Fruit fly (Drosophila melanogaster) whole organism: ENCODE measurements around the gene CG43394.

Experiments used
- CG8478 ChIP-seq: fragments of >200 bp; optimal IDR thresholded peaks from 2 replicates; lab custom pipeline; 2018; ENCODE audit warnings: inconsistent platforms
- Dll ChIP-seq: fragments of >200 bp; optimal IDR thresholded peaks from 2 replicates; lab custom pipeline; 2017
- EcR ChIP-seq, 2 experiments: fragments of >200 bp; optimal IDR thresholded peaks; 2 replicates each; lab custom pipeline; 2017; ENCODE audit warnings: missing biosample characterization in 2 of 2, missing genetic modification characterization in 2 of 2, missing genetic modification reagents in 2 of 2
- pan ChIP-seq: fragments of >200 bp; optimal IDR thresholded peaks from 2 replicates; lab custom pipeline; 2017
- psq ChIP-seq: fragments of >200 bp; optimal IDR thresholded peaks from 2 replicates; lab custom pipeline; 2017

DNA sequence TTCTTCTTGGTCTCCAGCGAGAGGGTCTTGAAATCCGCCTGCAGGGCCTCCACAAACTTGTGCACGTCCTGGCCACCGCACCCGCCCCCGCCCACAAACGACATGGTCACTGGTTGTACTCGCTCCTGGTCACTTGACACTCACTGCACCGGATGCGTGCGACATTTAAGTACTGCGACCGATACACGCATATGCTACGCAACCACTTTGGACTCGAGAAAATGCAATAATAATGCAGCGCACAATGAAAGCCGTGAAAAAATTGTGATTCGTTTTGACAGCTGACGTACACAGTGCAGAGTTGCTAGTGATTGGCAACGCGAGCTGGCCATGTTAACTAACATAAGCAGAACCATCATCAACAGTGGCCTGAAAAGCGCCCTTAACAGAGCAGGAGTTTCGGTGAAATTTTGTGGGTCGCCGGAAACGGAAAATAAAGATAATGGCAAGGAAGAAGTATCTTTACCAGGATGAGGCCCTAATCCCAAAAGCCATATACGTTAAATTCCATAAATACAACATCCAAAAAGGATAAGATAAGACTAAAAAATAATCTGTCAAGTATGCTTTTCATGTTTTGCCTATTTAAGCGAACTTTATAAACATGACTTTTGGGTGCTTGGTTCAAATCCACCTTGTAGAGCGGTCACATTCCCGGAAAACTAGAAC lies 21.7 kb upstream of the CG43394 start, which contains the start of the genes mon2 and CG8673:
- TF ChIP-seq CG8478 = no peak
- no peak for TF ChIP-seq psq (lab: Kevin White, UChicago)
- no peak for TF ChIP-seq EcR (GFP tag; optimal IDR thresholded peaks at IDR 0.05; lab: Kevin White, UChicago)
- TF ChIP-seq Dll (lab: Kevin White, UChicago) = no peak
- no peak for TF ChIP-seq pan
